Fruit fly (Drosophila melanogaster) whole organism, adult: ENCODE data around the gene CG17122.

Experiments
- CG11617 ChIP-seq: fragments of 200-800 bp; sonication (Bioruptor generic); optimal IDR thresholded peaks from 2 replicates; lab custom pipeline; 2017; ENCODE audit warnings: mild to moderate bottlenecking, missing biosample characterization, missing genetic modification reagents, missing genetic modification characterization
- CG12768 ChIP-seq: fragments of 200-800 bp; sonication (Bioruptor generic); optimal IDR thresholded peaks from 2 replicates; lab custom pipeline; 2017; ENCODE audit warnings: missing biosample characterization, missing genetic modification characterization, mild to moderate bottlenecking, moderate library complexity, missing genetic modification reagents
- CG14711 ChIP-seq: fragments of 200-800 bp; sonication (Bioruptor generic); optimal IDR thresholded peaks from 2 replicates; lab custom pipeline; 2018; ENCODE audit warnings: missing biosample characterization, mild to moderate bottlenecking, missing genetic modification characterization, moderate library complexity
- CG1620 ChIP-seq: fragments of 200-800 bp; sonication (Bioruptor generic); optimal IDR thresholded peaks from 2 replicates; lab custom pipeline; 2016; ENCODE audit warnings: missing biosample characterization, missing genetic modification characterization
- CG33017 ChIP-seq: fragments of 200-800 bp; sonication (Bioruptor generic); optimal IDR thresholded peaks from 2 replicates; lab custom pipeline; 2018; ENCODE audit warnings: missing biosample characterization, mild to moderate bottlenecking, missing genetic modification characterization, moderate library complexity
- CG5204 ChIP-seq: fragments of 200-800 bp; sonication (Bioruptor generic); optimal IDR thresholded peaks from 2 replicates; lab custom pipeline; 2016; ENCODE audit warnings: missing biosample characterization, missing genetic modification characterization
- CG7045 ChIP-seq: fragments of 200-800 bp; sonication (Bioruptor generic); optimal IDR thresholded peaks from 2 replicates; lab custom pipeline; 2017; ENCODE audit warnings: missing biosample characterization, mild to moderate bottlenecking, missing genetic modification characterization
- CG7101 ChIP-seq: fragments of 200-800 bp; sonication (Bioruptor generic); optimal IDR thresholded peaks from 2 replicates; lab custom pipeline; 2018; ENCODE audit warnings: missing biosample characterization, mild to moderate bottlenecking, missing genetic modification characterization, moderate library complexity
- Clk ChIP-seq: fragments of 200-800 bp; sonication (Bioruptor generic); optimal IDR thresholded peaks from 2 replicates; lab custom pipeline; 2017; ENCODE audit warnings: missing biosample characterization, missing genetic modification characterization
- Crg-1 ChIP-seq: fragments of 200-800 bp; sonication (Bioruptor generic); optimal IDR thresholded peaks from 2 replicates; lab custom pipeline; 2016; ENCODE audit warnings: missing biosample characterization, missing genetic modification characterization
- Hr96 ChIP-seq: fragments of 200-800 bp; sonication (Bioruptor generic); optimal IDR thresholded peaks from 2 replicates; lab custom pipeline; 2016; ENCODE audit warnings: missing biosample characterization, missing genetic modification characterization
- Mnt ChIP-seq: fragments of 200-800 bp; sonication (Bioruptor generic); optimal IDR thresholded peaks from 2 replicates; lab custom pipeline; 2016; ENCODE audit warnings: missing biosample characterization, mild to moderate bottlenecking, missing genetic modification characterization
- bab1 ChIP-seq: fragments of 200-800 bp; sonication (Bioruptor generic); optimal IDR thresholded peaks from 3 replicates; lab custom pipeline; 2019; ENCODE audit warnings: missing biosample characterization, mild to moderate bottlenecking, missing genetic modification characterization, moderate library complexity
- cic ChIP-seq: fragments of 200-800 bp; sonication (Bioruptor generic); optimal IDR thresholded peaks from 2 replicates; lab custom pipeline; 2017; ENCODE audit warnings: missing biosample characterization, mild to moderate bottlenecking, missing genetic modification characterization, moderate library complexity
- cnc ChIP-seq, 2 experiments: fragments of >200 bp; optimal IDR thresholded peaks; 2 replicates each; lab custom pipeline; 2017
- kay ChIP-seq: fragments of 200-800 bp; sonication (Bioruptor generic); peaks from one replicate; lab custom pipeline; 2016; ENCODE audit warnings: missing biosample characterization, missing genetic modification characterization, borderline replicate concordance
- ovo ChIP-seq: fragments of 200-800 bp; sonication (Bioruptor generic); optimal IDR thresholded peaks from 2 replicates; lab custom pipeline; 2016; ENCODE audit warnings: missing biosample characterization, missing genetic modification characterization
- pad ChIP-seq: fragments of 200-800 bp; sonication (Bioruptor generic); optimal IDR thresholded peaks from 3 replicates; lab custom pipeline; 2017; ENCODE audit warnings: missing biosample characterization, missing genetic modification characterization, mild to moderate bottlenecking, moderate library complexity, missing genetic modification reagents
- tj ChIP-seq: fragments of 200-800 bp; sonication (Bioruptor generic); optimal IDR thresholded peaks from 3 replicates; lab custom pipeline; 2017; ENCODE audit warnings: missing biosample characterization, mild to moderate bottlenecking, missing genetic modification characterization, moderate library complexity
- toe ChIP-seq: fragments of 200-800 bp; sonication (Bioruptor generic); optimal IDR thresholded peaks from 2 replicates; lab custom pipeline; 2016; ENCODE audit warnings: missing biosample characterization, missing genetic modification characterization

The CG17122 gene

DNA sequence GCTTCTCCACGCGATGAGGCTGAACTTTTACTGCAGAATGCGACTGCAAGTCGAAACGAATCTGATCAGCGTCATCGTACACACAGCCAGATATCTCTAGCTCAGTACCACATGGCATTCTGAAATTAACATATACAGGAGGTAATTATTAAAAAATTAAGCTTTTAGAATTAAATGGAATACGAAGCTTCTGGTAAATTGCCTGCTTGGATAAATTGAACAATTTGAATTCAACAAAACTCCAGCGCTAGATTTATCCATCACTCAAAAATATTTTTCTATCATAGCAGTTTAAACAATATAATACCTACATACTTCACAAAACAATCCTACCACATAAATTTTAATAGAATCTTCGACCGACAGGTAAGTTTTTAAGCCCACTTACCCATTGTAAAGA lies 24.0 kb upstream of the CG17122 start, which contains the start of gene SCCRO4:
Gene SCCRO4, plus strand, starts transcription at position 301 of the 400 bp plus-strand sequence.
- no peak for TF ChIP-seq cic (GFP tag; lab: Kevin White, UChicago)
- TF ChIP-seq cnc (optimal IDR thresholded peaks at IDR 0.05; lab: Kevin White, UChicago): no peak
- no peak for TF ChIP-seq Crg-1
- TF ChIP-seq CG11617 (GFP tag; lab: Kevin White, UChicago): no peak
- TF ChIP-seq CG12768 (GFP tag; lab: Kevin White, UChicago): no peak
- no peak for TF ChIP-seq bab1 (GFP tag; lab: Kevin White, UChicago)
- TF ChIP-seq CG5204 (GFP tag; lab: Kevin White, UChicago): no peak
- TF ChIP-seq toe (GFP tag; lab: Kevin White, UChicago): no peak
- TF ChIP-seq CG7101 (tag; lab: Kevin White, UChicago): no peak
- no peak for TF ChIP-seq CG33017
- TF ChIP-seq Hr96 (GFP tag; lab: Kevin White, UChicago): no peak
- no peak for TF ChIP-seq ovo (GFP tag; lab: Kevin White, UChicago)
- no peak for TF ChIP-seq CG1620 (GFP tag; lab: Kevin White, UChicago)
- no peak for TF ChIP-seq CG14711 (tag; lab: Kevin White, UChicago)
- no peak for TF ChIP-seq kay (GFP tag; lab: Kevin White, UChicago)
- no peak for TF ChIP-seq Mnt (GFP tag; lab: Kevin White, UChicago)
- TF ChIP-seq Clk (GFP tag; lab: Kevin White, UChicago): no peak
- no peak for TF ChIP-seq pad (GFP tag; lab: Kevin White, UChicago)

- no peak for TF ChIP-seq ovo (GFP tag; lab: Kevin White, UChicago)
- no peak for TF ChIP-seq CG11617 (GFP tag; lab: Kevin White, UChicago)
- no peak for TF ChIP-seq toe (GFP tag; lab: Kevin White, UChicago)
- no peak for TF ChIP-seq CG12768 (GFP tag; lab: Kevin White, UChicago)
- no peak for TF ChIP-seq Clk (GFP tag; lab: Kevin White, UChicago)
- no peak for TF ChIP-seq CG7045 (GFP tag; lab: Kevin White, UChicago)
- TF ChIP-seq tj: no peak
- TF ChIP-seq cic (GFP tag; lab: Kevin White, UChicago): no peak
- TF ChIP-seq Hr96 (GFP tag; lab: Kevin White, UChicago): no peak
- no peak for TF ChIP-seq CG7101 (tag; lab: Kevin White, UChicago)
- TF ChIP-seq Mnt (GFP tag; lab: Kevin White, UChicago): no peak
- TF ChIP-seq Crg-1: no peak
- TF ChIP-seq cnc (optimal IDR thresholded peaks at IDR 0.05; lab: Kevin White, UChicago): no peak
- TF ChIP-seq CG1620 (GFP tag; lab: Kevin White, UChicago): no peak
- no peak for TF ChIP-seq kay (GFP tag; lab: Kevin White, UChicago)
These were observed 21.7 kb upstream of the CG17122 start, which contains the start of gene FRG1 for dm6 chr3L:20296797-20297196. FRG1 (minus strand) TSS chr3L:20296971.

DNA sequence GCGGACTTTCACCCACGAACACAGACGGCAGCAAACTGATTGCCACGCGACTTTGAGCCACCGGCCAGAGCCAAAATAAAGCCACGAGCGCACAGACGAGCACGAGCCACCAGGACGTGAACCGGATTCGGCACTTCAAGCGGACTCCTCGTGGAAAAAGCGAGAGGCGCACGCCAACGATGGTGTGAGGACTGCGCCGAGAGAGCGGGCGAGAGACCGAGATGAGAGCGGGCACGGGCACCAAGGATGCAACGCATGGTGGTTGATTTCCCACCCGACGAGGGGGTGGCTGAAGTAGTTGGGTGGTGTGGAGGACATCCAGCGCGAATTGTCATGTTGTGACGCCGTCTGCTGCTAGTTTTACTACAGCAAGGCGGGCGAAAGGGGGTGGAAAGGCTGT lies 20.0 kb upstream of the CG17122 start, which contains the start of gene gogo:
Gene gogo, minus strand, starts transcription at position 39 of the 400 bp plus-strand sequence.
- TF ChIP-seq Mnt (GFP tag; lab: Kevin White, UChicago): no peak
- no peak for TF ChIP-seq cnc (optimal IDR thresholded peaks at IDR 0.05; lab: Kevin White, UChicago)
- no peak for TF ChIP-seq toe (GFP tag; lab: Kevin White, UChicago)
- no peak for TF ChIP-seq Crg-1
- no peak for TF ChIP-seq CG7101 (tag; lab: Kevin White, UChicago)
- TF ChIP-seq CG12768 (GFP tag; lab: Kevin White, UChicago): no peak
- no peak for TF ChIP-seq CG33017
- no peak for TF ChIP-seq tj
- TF ChIP-seq CG1620 (GFP tag; lab: Kevin White, UChicago): no peak
- no peak for TF ChIP-seq kay (GFP tag; lab: Kevin White, UChicago)
- TF ChIP-seq Hr96 (GFP tag; lab: Kevin White, UChicago): no peak
- no peak for TF ChIP-seq CG5204 (GFP tag; lab: Kevin White, UChicago)
- TF ChIP-seq CG11617 (GFP tag; lab: Kevin White, UChicago): no peak
- no peak for TF ChIP-seq CG7045 (GFP tag; lab: Kevin White, UChicago)
- TF ChIP-seq ovo (GFP tag; lab: Kevin White, UChicago): no peak
- no peak for TF ChIP-seq bab1 (GFP tag; lab: Kevin White, UChicago)
- TF ChIP-seq CG14711 (tag; lab: Kevin White, UChicago): no peak
- no peak for TF ChIP-seq cic (GFP tag; lab: Kevin White, UChicago)

- TF ChIP-seq CG33017 (no peak), cnc (optimal IDR thresholded peaks at IDR 0.05; lab: Kevin White, UChicago) (no peak), Clk (GFP tag; lab: Kevin White, UChicago) (no peak), kay (GFP tag; lab: Kevin White, UChicago) (no peak), CG11617 (GFP tag; lab: Kevin White, UChicago) (no peak), bab1 (GFP tag; lab: Kevin White, UChicago) (no peak), CG7101 (tag; lab: Kevin White, UChicago) (no peak), Hr96 (GFP tag; lab: Kevin White, UChicago) (no peak)
These were observed 11.9 kb upstream of the CG17122 start for dm6 chr3L:20287046-20287445.

dm6 chr3L:20281254-20281653 lies 6.1 kb upstream of the CG17122 start:
- TF ChIP-seq tj (no peak), CG12768 (GFP tag; lab: Kevin White, UChicago) (no peak), CG5204 (GFP tag; lab: Kevin White, UChicago) (no peak), CG33017 (no peak), cic (GFP tag; lab: Kevin White, UChicago) (no peak), cnc (optimal IDR thresholded peaks at IDR 0.05; lab: Kevin White, UChicago) (no peak), CG14711 (tag; lab: Kevin White, UChicago) (no peak), CG7045 (GFP tag; lab: Kevin White, UChicago) (no peak), Mnt (GFP tag; lab: Kevin White, UChicago) (no peak)

DNA sequence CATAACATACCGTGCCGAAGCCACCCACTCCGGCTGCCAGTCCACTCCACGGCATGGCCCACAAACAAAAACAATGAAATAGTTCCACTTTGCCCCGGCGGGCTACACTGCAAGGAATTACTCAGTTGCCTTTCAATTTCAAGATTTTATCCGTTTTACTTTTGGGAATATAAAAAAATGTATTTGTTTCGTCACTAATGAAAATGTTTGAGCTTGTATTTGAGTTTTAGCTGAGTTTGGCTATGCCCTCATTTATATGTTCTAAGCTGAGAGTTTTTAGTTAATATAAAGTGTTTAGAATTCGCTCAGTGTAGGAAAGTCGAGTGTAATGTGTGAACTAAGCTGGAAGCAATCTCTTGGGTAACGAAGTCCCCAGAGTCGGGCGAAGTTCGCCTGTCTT lies 1.5 kb upstream of the CG17122 start:
- TF ChIP-seq cnc (optimal IDR thresholded peaks at IDR 0.05; lab: Kevin White, UChicago) (no peak), CG5204 (GFP tag; lab: Kevin White, UChicago) (no peak), Clk (GFP tag; lab: Kevin White, UChicago) (no peak), bab1 (GFP tag; lab: Kevin White, UChicago) (no peak)
